Worm (Caenorhabditis elegans) whole organism, L1 larva: ENCODE data around the gene lmtr-2.

Experiments
- fkh-10 ChIP-seq: sonication (generic microtip); optimal IDR thresholded peaks from 2 replicates; lab custom pipeline; 2017; ENCODE audit warnings: missing biosample characterization, missing genetic modification reagents, missing genetic modification characterization
- nhr-85 ChIP-seq: sonication (generic microtip); peaks from one replicate; lab custom pipeline; 2016; ENCODE audit warnings: missing genetic modification characterization, inconsistent platforms, missing compliant biosample characterization
- nhr-90 ChIP-seq: sonication (generic microtip); optimal IDR thresholded peaks from 2 replicates; lab custom pipeline; 2016; ENCODE audit warnings: mild to moderate bottlenecking, missing genetic modification characterization, missing compliant biosample characterization; ENCODE audit not compliant: poor library complexity
- skn-1 ChIP-seq: fragments of 150-350 bp; optimal IDR thresholded peaks from 2 replicates; lab custom pipeline; 2014; ENCODE audit warnings: missing biosample characterization, missing genetic modification characterization
- sup-37 ChIP-seq: fragments of 200-800 bp; sonication (Bioruptor generic); optimal IDR thresholded peaks from 2 replicates; lab custom pipeline; 2018; ENCODE audit warnings: mild to moderate bottlenecking, missing genetic modification characterization, missing compliant biosample characterization
- zip-4 ChIP-seq: fragments of 200-800 bp; sonication (Bioruptor generic); optimal IDR thresholded peaks from 2 replicates; lab custom pipeline; 2018; ENCODE audit warnings: mild to moderate bottlenecking, missing genetic modification characterization, moderate library complexity, missing compliant biosample characterization

lmtr-2 gene

ce11 chrV:7969107-7969506, 41.8 kb downstream of the lmtr-2 start, which contains the start of gene che-7 (continued):
- no peak for TF ChIP-seq nhr-90 (tag; lab: Kevin White, UChicago)
- no peak for TF ChIP-seq skn-1
- TF ChIP-seq sup-37: no peak
- TF ChIP-seq nhr-85 (tag; lab: Kevin White, UChicago): no peak
- TF ChIP-seq, all 84 proteins: peak for 0

ce11 chrV:7964429-7964828, 46.5 kb downstream of the lmtr-2 start:
- no peak for TF ChIP-seq fkh-10 (GFP tag; lab: Kevin White, UChicago)
- no peak for TF ChIP-seq zip-4 (GFP tag; lab: Kevin White, UChicago)
- TF ChIP-seq, all 84 proteins: peak for 0
